Fruit fly (Drosophila melanogaster) Kc167 (cell line): ENCODE results near the gene Acsf3.

Experiments used
- Myc ChIP-seq: fragments of >200 bp; optimal IDR thresholded peaks from 2 replicates; lab custom pipeline; 2017; ENCODE audit warnings: missing external identifiers
- Sin3A ChIP-seq: fragments of >200 bp; optimal IDR thresholded peaks from 2 replicates; lab custom pipeline; 2018; ENCODE audit warnings: missing external identifiers
- h ChIP-seq: fragments of >200 bp; optimal IDR thresholded peaks from 3 replicates; lab custom pipeline; 2018; ENCODE audit warnings: missing external identifiers
- insv ChIP-seq: fragments of >200 bp; optimal IDR thresholded peaks from 3 replicates; lab custom pipeline; 2018; ENCODE audit warnings: missing external identifiers
- psq ChIP-seq: fragments of >200 bp; optimal IDR thresholded peaks from 2 replicates; lab custom pipeline; 2017; ENCODE audit warnings: missing external identifiers
- ttk ChIP-seq: sonication (Bioruptor generic); optimal IDR thresholded peaks from 2 replicates; lab custom pipeline; 2017; ENCODE audit warnings: missing external identifiers

- TF ChIP-seq insv (lab: Kevin White, UChicago) (no peak), psq (lab: Kevin White, UChicago) (no peak), h (lab: Kevin White, UChicago) (no peak), Myc (lab: Kevin White, UChicago) (no peak), ttk (lab: Kevin White, UChicago) (no peak), Sin3A (lab: Kevin White, UChicago) (no peak)
These were observed 8.2 kb upstream of the Acsf3 start for dm6 chrX:7320455-7321224.
